Fruit fly (Drosophila melanogaster): ENCODE data around the gene CG15056.

The CG15056 gene

DNA sequence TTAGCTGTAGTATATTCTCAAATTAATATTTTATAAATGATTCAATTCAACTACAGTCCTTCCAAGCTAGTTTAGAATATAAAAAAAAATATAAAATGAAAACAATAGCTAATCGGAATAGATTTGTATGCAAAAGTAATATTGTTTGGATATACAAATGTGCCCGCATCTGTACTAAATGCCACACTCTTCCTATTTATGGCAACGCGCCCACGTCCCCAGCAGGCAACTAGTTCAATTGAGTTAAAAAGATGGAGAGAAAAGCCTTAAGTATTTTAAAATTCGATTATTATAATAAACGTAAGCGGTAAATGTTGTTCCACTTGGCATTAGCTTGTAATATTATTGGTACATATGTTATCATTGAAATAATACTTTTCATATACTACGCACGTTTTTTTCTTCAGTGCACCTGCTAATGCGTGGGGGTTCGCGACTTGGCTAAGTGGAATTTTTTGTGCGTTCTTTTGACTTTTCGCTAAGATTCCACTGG, 9.6 kb upstream of the CG15056 start (continued):
- no peak for TF ChIP-seq chinmo (GFP tag; IDR thresholded peaks at IDR 0.05; ENCODE audit: partially characterized antibody)
- no peak for TF ChIP-seq lbe (GFP tag; optimal IDR thresholded peaks at IDR 0.05)
- no peak for TF ChIP-seq Doc2 (GFP tag; IDR thresholded peaks at IDR 0.05)
- 0 out of 2 replicates have a peak, but pooled peaks have one; percentile 4 for TF ChIP-seq onecut (GFP tag; IDR thresholded peaks at IDR 0.05)
- peak; percentile 75 for TF ChIP-seq ATbp (GFP tag; optimal IDR thresholded peaks at IDR 0.05)
- TF ChIP-seq B-H2 (GFP tag; optimal IDR thresholded peaks at IDR 0.05) = no peak
- peak; percentile 56 for TF ChIP-seq CG1603 (tag; optimal IDR thresholded peaks at IDR 0.05)
- TF ChIP-seq Fer3 (tag; optimal IDR thresholded peaks at IDR 0.05) = peak; percentile 10
- peak; percentile 18 for TF ChIP-seq tup (GFP tag; optimal IDR thresholded peaks at IDR 0.05)
- TF ChIP-seq Trl (optimal IDR thresholded peaks at IDR 0.05) = no peak
- peak; percentile 20 for TF ChIP-seq Trl (GFP tag; optimal IDR thresholded peaks at IDR 0.05)
- TF ChIP-seq CG7271 (tag; optimal IDR thresholded peaks at IDR 0.05) = no peak
- peak; percentile 28 for TF ChIP-seq CG8944 (GFP tag; optimal IDR thresholded peaks at IDR 0.05)
- TF ChIP-seq corto (GFP tag; optimal IDR thresholded peaks at IDR 0.05) = no peak
- TF ChIP-seq CG3847 (GFP tag; IDR thresholded peaks at IDR 0.05) = peak; percentile 65
- 0 out of 2 replicates have a peak, but pooled peaks have one; percentile 32 for TF ChIP-seq CG4404 (GFP tag; IDR thresholded peaks at IDR 0.05)
- peak; percentile 2; the same call in 1 of the 2 replicates for TF ChIP-seq Rx (GFP tag; IDR thresholded peaks at IDR 0.05)
- peak; percentile 85 for TF ChIP-seq CG30403 (GFP tag; optimal IDR thresholded peaks at IDR 0.05)
- TF ChIP-seq CG12744 (GFP tag; optimal IDR thresholded peaks at IDR 0.05) = no peak
- TF ChIP-seq Hr51 (GFP tag; optimal IDR thresholded peaks at IDR 0.05) = peak in 1 of 2 experiments; percentile 85
- peak; percentile 57 for TF ChIP-seq CG6689 (GFP tag; IDR thresholded peaks at IDR 0.05)
- TF ChIP-seq Vsx1 (GFP tag; optimal IDR thresholded peaks at IDR 0.05) = peak; percentile 64
- peak; percentile 24; the same call in 1 of the 2 replicates for TF ChIP-seq CG16779 (GFP tag; IDR thresholded peaks at IDR 0.05)
- TF ChIP-seq ind (GFP tag; optimal IDR thresholded peaks at IDR 0.05) = peak; percentile 59
- TF ChIP-seq CG30431 (GFP tag; optimal IDR thresholded peaks at IDR 0.05) = peak; percentile 51
- TF ChIP-seq CG7745 (tag; optimal IDR thresholded peaks at IDR 0.05) = no peak
- TF ChIP-seq CG2712 (tag; optimal IDR thresholded peaks at IDR 0.05) = peak; percentile 78
- no peak for TF ChIP-seq ERR (GFP tag; optimal IDR thresholded peaks at IDR 0.05)
- no peak for TF ChIP-seq nerfin-2 (GFP tag; IDR thresholded peaks at IDR 0.05; ENCODE audit: partially characterized antibody)
- 0 out of 2 replicates have a peak, but pooled peaks have one; percentile 23 for TF ChIP-seq Ada2b (GFP tag; IDR thresholded peaks at IDR 0.05)
- peak; percentile 14 for TF ChIP-seq CG12071 (GFP tag; optimal IDR thresholded peaks at IDR 0.05)
- TF ChIP-seq h (optimal IDR thresholded peaks at IDR 0.05) = no peak
- TF ChIP-seq Sry-β (GFP tag; optimal IDR thresholded peaks at IDR 0.05) = no peak
- no peak for TF ChIP-seq Dip2 (GFP tag; IDR thresholded peaks at IDR 0.05)
- TF ChIP-seq pum (GFP tag; optimal IDR thresholded peaks at IDR 0.05) = peak; percentile 35
- TF ChIP-seq CG16863 (GFP tag; optimal IDR thresholded peaks at IDR 0.05) = peak; percentile 3
- no peak for TF ChIP-seq inv (GFP tag; IDR thresholded peaks at IDR 0.05; ENCODE audit: partially characterized antibody)
- peak; percentile 34 to 38 for TF ChIP-seq chif (GFP tag; optimal IDR thresholded peaks at IDR 0.05)
- peak; percentile 86 for TF ChIP-seq phol (tag; optimal IDR thresholded peaks at IDR 0.05)
- TF ChIP-seq CG6683 (GFP tag; optimal IDR thresholded peaks at IDR 0.05) = no peak
- TF ChIP-seq ranshi (GFP tag; IDR thresholded peaks at IDR 0.05) = no peak
- TF ChIP-seq CG2678 (tag; optimal IDR thresholded peaks at IDR 0.05) = peak; percentile 85
- no peak for TF ChIP-seq CG3065 (GFP tag; optimal IDR thresholded peaks at IDR 0.05)
- peak; percentile 41 for TF ChIP-seq chn (GFP tag; optimal IDR thresholded peaks at IDR 0.05)
- TF ChIP-seq Side (GFP tag; optimal IDR thresholded peaks at IDR 0.05) = no peak
- no peak for TF ChIP-seq CG3163 (GFP tag; optimal IDR thresholded peaks at IDR 0.05)
- peak; percentile 8 for TF ChIP-seq Myb (GFP tag; optimal IDR thresholded peaks at IDR 0.05)
- peak; percentile 61 for TF ChIP-seq odd (GFP tag; optimal IDR thresholded peaks at IDR 0.05)
- TF ChIP-seq BEAF-32 (GFP tag; optimal IDR thresholded peaks at IDR 0.05) = no peak
- TF ChIP-seq crol (GFP tag; IDR thresholded peaks at IDR 0.05) = no peak
- TF ChIP-seq salm (tag; optimal IDR thresholded peaks at IDR 0.05) = peak; percentile 55
